Worm (Caenorhabditis elegans): Measurements from ENCODE around the gene rpl-9.

- TF ChIP-seq unc-62 (GFP tag; optimal IDR thresholded peaks at IDR 0.05), result no peak
- TF ChIP-seq cebp-2 (GFP tag; IDR thresholded peaks at IDR 0.05), result no peak
- TF ChIP-seq snpc-4 (GFP tag; optimal IDR thresholded peaks at IDR 0.05), result no peak
- no peak for TF ChIP-seq snpc-4 (tag; optimal IDR thresholded peaks at IDR 0.05)
- TF ChIP-seq F39B2.1 (GFP tag; IDR thresholded peaks at IDR 0.05), result no peak
- TF ChIP-seq efl-1 (GFP tag; optimal IDR thresholded peaks at IDR 0.05), result no peak
- no peak for TF ChIP-seq ceh-79 (tag; optimal IDR thresholded peaks at IDR 0.05)
- no peak for TF ChIP-seq Y79H2A.3 (GFP tag; conservative IDR thresholded peaks at IDR 0.05)
- no peak for TF ChIP-seq repo-1 (tag; optimal IDR thresholded peaks at IDR 0.05)
- no peak for TF ChIP-seq B0261.1 (tag; optimal IDR thresholded peaks at IDR 0.05)
Measured at ce11 chrIII:7542037-7542436, 30.6 kb downstream of the rpl-9 start.

Measured in whole organism, young adult.